Fruit fly (Drosophila melanogaster): ENCODE results near the gene fz3.

DNA sequence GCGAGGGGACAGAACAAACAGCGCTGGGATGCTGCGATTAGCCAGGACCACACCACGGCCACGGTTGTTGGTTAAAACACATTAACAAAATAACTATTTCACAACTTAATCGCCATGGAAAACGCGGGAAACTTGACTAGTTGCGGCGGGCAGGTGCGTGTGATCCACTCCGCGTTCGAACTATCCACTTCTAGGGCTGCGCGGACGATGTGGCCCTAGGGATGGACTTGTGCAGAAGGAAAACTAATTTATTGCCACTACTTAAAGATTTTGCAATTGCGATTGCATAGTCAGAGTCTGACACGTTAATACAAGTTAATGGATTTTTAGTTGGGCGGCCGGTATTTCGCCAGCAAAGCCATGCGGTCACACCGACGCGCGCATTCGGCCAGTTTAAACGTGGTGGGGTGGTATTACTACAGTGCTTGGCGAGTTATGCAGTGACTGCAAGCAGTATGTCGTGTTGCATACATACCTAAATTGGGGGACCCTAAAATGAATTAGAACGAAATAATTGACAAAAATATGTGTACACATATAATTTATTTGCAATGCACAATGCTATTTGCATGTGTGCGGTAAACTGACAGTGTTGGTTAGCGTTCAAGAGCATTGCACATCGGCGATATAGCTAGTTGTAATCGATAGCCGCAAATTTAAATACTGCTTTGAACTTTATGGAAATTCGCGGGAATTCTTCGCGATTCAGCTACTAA is 31.6 kb downstream of the fz3 start, which contains the start of gene Rbf:
- no peak for TF ChIP-seq CG33017 (tag; optimal IDR thresholded peaks at IDR 0.05)
- TF ChIP-seq Crg-1 (GFP tag; optimal IDR thresholded peaks at IDR 0.05): peak; percentile 63
- TF ChIP-seq tj (GFP tag; optimal IDR thresholded peaks at IDR 0.05): no peak
- peak; percentile 51 for TF ChIP-seq Mnt (GFP tag; optimal IDR thresholded peaks at IDR 0.05)
- no peak for TF ChIP-seq Clk (GFP tag; optimal IDR thresholded peaks at IDR 0.05)
- no peak for TF ChIP-seq ovo (GFP tag; optimal IDR thresholded peaks at IDR 0.05)
- peak; percentile 41 for TF ChIP-seq Hr96 (GFP tag; optimal IDR thresholded peaks at IDR 0.05)
- TF ChIP-seq bab1 (GFP tag; optimal IDR thresholded peaks at IDR 0.05): no peak
- TF ChIP-seq CG14711 (tag; optimal IDR thresholded peaks at IDR 0.05): no peak
- TF ChIP-seq kay (GFP tag; ENCODE audit: borderline replicate concordance): no peak
- TF ChIP-seq cic (GFP tag; optimal IDR thresholded peaks at IDR 0.05): no peak
